Fruit fly (Drosophila melanogaster) whole organism, prepupa: ENCODE results near the gene CG14563.

Experiments
- CG10631 ChIP-seq: fragments of 200-800 bp; sonication (Bioruptor generic); optimal IDR thresholded peaks from 2 replicates; lab custom pipeline; 2016; ENCODE audit warnings: missing biosample characterization, missing genetic modification characterization
- CG10669 ChIP-seq: fragments of 200-800 bp; sonication (Bioruptor generic); optimal IDR thresholded peaks from 3 replicates; lab custom pipeline; 2018; ENCODE audit warnings: missing biosample characterization, mild to moderate bottlenecking, missing genetic modification characterization, moderate library complexity
- CG11294 ChIP-seq: fragments of 200-800 bp; sonication (Bioruptor generic); IDR thresholded peaks from 2 replicates; pipeline ENCODE4 v1.3.6; 2022; ENCODE audit warnings: missing biosample characterization, missing genetic modification characterization
- CG11762 ChIP-seq: fragments of 200-800 bp; sonication (Bioruptor generic); optimal IDR thresholded peaks from 3 replicates; lab custom pipeline; 2016; ENCODE audit warnings: missing biosample characterization, missing genetic modification characterization; ENCODE audit not compliant: insufficient read depth
- CG11902 ChIP-seq: fragments of 200-800 bp; sonication (Bioruptor generic); optimal IDR thresholded peaks from 3 replicates; lab custom pipeline; 2016; ENCODE audit warnings: missing biosample characterization, missing genetic modification characterization
- CG1621 ChIP-seq: fragments of 200-800 bp; sonication (Bioruptor generic); optimal IDR thresholded peaks from 3 replicates; lab custom pipeline; 2018; ENCODE audit warnings: missing biosample characterization, mild to moderate bottlenecking, missing genetic modification characterization
- CG16779 ChIP-seq: fragments of 200-800 bp; sonication (Bioruptor generic); optimal IDR thresholded peaks from 3 replicates; lab custom pipeline; 2017; ENCODE audit warnings: missing biosample characterization, mild to moderate bottlenecking, missing genetic modification characterization
- CG3032 ChIP-seq: fragments of 200-800 bp; optimal IDR thresholded peaks from 2 replicates; lab custom pipeline; 2019; ENCODE audit warnings: missing biosample characterization, mild to moderate bottlenecking, missing genetic modification characterization, moderate library complexity
- CG31627 ChIP-seq: fragments of 200-800 bp; sonication (Bioruptor generic); optimal IDR thresholded peaks from 3 replicates; lab custom pipeline; 2016; ENCODE audit warnings: missing biosample characterization, missing genetic modification characterization
- CG32006 ChIP-seq: fragments of 200-800 bp; sonication (Bioruptor generic); optimal IDR thresholded peaks from 3 replicates; lab custom pipeline; 2017; ENCODE audit warnings: missing biosample characterization, mild to moderate bottlenecking, missing genetic modification characterization
- CG34406 ChIP-seq: fragments of 200-800 bp; sonication (Bioruptor generic); optimal IDR thresholded peaks from 3 replicates; lab custom pipeline; 2016; ENCODE audit warnings: missing biosample characterization, missing genetic modification characterization
- CG4318 ChIP-seq: fragments of 200-800 bp; sonication (Bioruptor generic); optimal IDR thresholded peaks from 3 replicates; lab custom pipeline; 2017; ENCODE audit warnings: missing biosample characterization, mild to moderate bottlenecking, missing genetic modification characterization
- CG6163 ChIP-seq: fragments of 200-800 bp; sonication (Bioruptor generic); IDR thresholded peaks from 3 replicates; pipeline ENCODE4 v1.3.6; 2022; ENCODE audit warnings: missing biosample characterization, missing genetic modification characterization
- CG6808 ChIP-seq: fragments of 200-800 bp; sonication (Bioruptor generic); optimal IDR thresholded peaks from 3 replicates; lab custom pipeline; 2017; ENCODE audit warnings: missing biosample characterization, missing genetic modification characterization, mild to moderate bottlenecking, moderate library complexity, missing genetic modification reagents
- CG6854 ChIP-seq: fragments of 200-800 bp; sonication (Bioruptor generic); optimal IDR thresholded peaks from 2 replicates; lab custom pipeline; 2017; ENCODE audit warnings: missing biosample characterization, mild to moderate bottlenecking, missing genetic modification characterization
- CG7368 ChIP-seq: fragments of 200-800 bp; sonication (Bioruptor generic); optimal IDR thresholded peaks from 3 replicates; lab custom pipeline; 2016; ENCODE audit warnings: missing biosample characterization, missing genetic modification characterization
- CG8119 ChIP-seq: fragments of 200-800 bp; sonication (Bioruptor generic); IDR thresholded peaks from 3 replicates; pipeline ENCODE4 v1.3.6; 2022; ENCODE audit warnings: missing biosample characterization, missing genetic modification characterization
- CG8319 ChIP-seq: fragments of 200-800 bp; sonication (Bioruptor generic); optimal IDR thresholded peaks from 3 replicates; lab custom pipeline; 2016; ENCODE audit warnings: missing biosample characterization, missing genetic modification characterization
- CG8632 ChIP-seq: fragments of 200-800 bp; sonication (Bioruptor generic); optimal IDR thresholded peaks from 3 replicates; lab custom pipeline; 2016; ENCODE audit warnings: missing biosample characterization, missing genetic modification characterization
- CG9139 ChIP-seq: fragments of 200-800 bp; sonication (Bioruptor generic); optimal IDR thresholded peaks from 3 replicates; lab custom pipeline; 2017; ENCODE audit warnings: missing biosample characterization, mild to moderate bottlenecking, missing genetic modification characterization
- Eip75B ChIP-seq: fragments of 200-800 bp; sonication (Bioruptor generic); optimal IDR thresholded peaks from 3 replicates; lab custom pipeline; 2016; ENCODE audit warnings: missing biosample characterization, missing genetic modification characterization
- Eip78C ChIP-seq: fragments of 200-800 bp; sonication (Bioruptor generic); peaks from one replicate; lab custom pipeline; 2016; ENCODE audit warnings: missing biosample characterization, missing genetic modification characterization
- Eip93F ChIP-seq: fragments of 200-800 bp; sonication (Bioruptor generic); optimal IDR thresholded peaks from 2 replicates; lab custom pipeline; 2016; ENCODE audit warnings: missing biosample characterization, mild to moderate bottlenecking, missing genetic modification characterization
- Gug ChIP-seq: fragments of 200-800 bp; sonication (Bioruptor generic); IDR thresholded peaks from 2 replicates; pipeline ENCODE4 v1.3.6; 2022; ENCODE audit warnings: missing biosample characterization, missing genetic modification characterization
- Hr38 ChIP-seq: sonication (Bioruptor generic); optimal IDR thresholded peaks from 2 replicates; lab custom pipeline; 2016; ENCODE audit warnings: missing biosample characterization, missing genetic modification characterization
- Hr39 ChIP-seq: fragments of 200-800 bp; sonication (Bioruptor generic); optimal IDR thresholded peaks from 2 replicates; lab custom pipeline; 2016; ENCODE audit warnings: missing biosample characterization, missing genetic modification characterization
- Hr4 ChIP-seq: fragments of 200-800 bp; sonication (Bioruptor generic); optimal IDR thresholded peaks from 3 replicates; lab custom pipeline; 2016; ENCODE audit warnings: missing biosample characterization, missing genetic modification characterization
- Lpt ChIP-seq: fragments of 200-800 bp; sonication (Bioruptor generic); optimal IDR thresholded peaks from 3 replicates; lab custom pipeline; 2016; ENCODE audit warnings: missing biosample characterization, missing genetic modification characterization
- Sox102F ChIP-seq: fragments of 200-800 bp; sonication (Bioruptor generic); optimal IDR thresholded peaks from 2 replicates; lab custom pipeline; 2016; ENCODE audit warnings: missing biosample characterization, mild to moderate bottlenecking, missing genetic modification characterization
- Sox14 ChIP-seq: fragments of 200-800 bp; sonication (Bioruptor generic); optimal IDR thresholded peaks from 3 replicates; lab custom pipeline; 2016; ENCODE audit warnings: missing biosample characterization, missing genetic modification characterization
- cyc ChIP-seq: fragments of 200-800 bp; sonication (Bioruptor generic); optimal IDR thresholded peaks from 3 replicates; lab custom pipeline; 2016; ENCODE audit warnings: missing biosample characterization, missing genetic modification characterization
- dac ChIP-seq: fragments of 200-800 bp; sonication (Bioruptor generic); optimal IDR thresholded peaks from 2 replicates; lab custom pipeline; 2017; ENCODE audit warnings: missing biosample characterization, mild to moderate bottlenecking, missing genetic modification characterization
- dsx ChIP-seq: fragments of 200-800 bp; optimal IDR thresholded peaks from 3 replicates; lab custom pipeline; 2019; ENCODE audit warnings: missing biosample characterization, mild to moderate bottlenecking, missing genetic modification characterization, moderate library complexity; ENCODE audit not compliant: poor library complexity, severe bottlenecking
- eg ChIP-seq: fragments of 200-800 bp; sonication (Bioruptor generic); IDR thresholded peaks from 3 replicates; pipeline ENCODE4 v1.3.6; 2022; ENCODE audit warnings: missing biosample characterization, missing genetic modification characterization
- esn ChIP-seq: fragments of 200-800 bp; sonication (Bioruptor generic); optimal IDR thresholded peaks from 2 replicates; lab custom pipeline; 2016; ENCODE audit warnings: missing biosample characterization, mild to moderate bottlenecking, missing genetic modification characterization, moderate library complexity
- fd59A ChIP-seq: fragments of 200-800 bp; sonication (Bioruptor generic); optimal IDR thresholded peaks from 2 replicates; lab custom pipeline; 2017; ENCODE audit warnings: missing biosample characterization, mild to moderate bottlenecking, missing genetic modification characterization, missing genetic modification reagents
- fd85E ChIP-seq: fragments of 200-800 bp; sonication (Bioruptor generic); optimal IDR thresholded peaks from 3 replicates; lab custom pipeline; 2016; ENCODE audit warnings: missing biosample characterization, missing genetic modification characterization
- fkh ChIP-seq: fragments of 200-800 bp; sonication (Bioruptor generic); optimal IDR thresholded peaks from 3 replicates; lab custom pipeline; 2017; ENCODE audit warnings: missing biosample characterization, mild to moderate bottlenecking, missing genetic modification characterization, moderate library complexity
- salr ChIP-seq, 2 experiments: fragments of 200-800 bp; sonication (Bioruptor generic); optimal IDR thresholded peaks; 3 replicates each; lab custom pipeline; 2016 to 2018; ENCODE audit warnings: missing biosample characterization in 2 of 2, missing genetic modification characterization in 2 of 2, mild to moderate bottlenecking in 1 of 2
- spab ChIP-seq: fragments of 200-800 bp; sonication (Bioruptor generic); optimal IDR thresholded peaks from 2 replicates; lab custom pipeline; 2017; ENCODE audit warnings: missing biosample characterization, mild to moderate bottlenecking, missing genetic modification characterization, missing genetic modification reagents
- ss ChIP-seq, 2 experiments: fragments of 200-800 bp; sonication (Bioruptor generic); optimal IDR thresholded peaks; 2 replicates in 1 of 2; 3 replicates in 1 of 2; lab custom pipeline; 2017 to 2018; ENCODE audit warnings: mild to moderate bottlenecking in 2 of 2, missing biosample characterization in 2 of 2, missing genetic modification characterization in 2 of 2, moderate library complexity in 1 of 2
- svp ChIP-seq: fragments of 200-800 bp; sonication (Bioruptor generic); peaks from one replicate; lab custom pipeline; 2016; ENCODE audit warnings: missing biosample characterization, missing genetic modification characterization
- vri ChIP-seq: fragments of 200-800 bp; sonication (Bioruptor generic); optimal IDR thresholded peaks from 3 replicates; lab custom pipeline; 2016; ENCODE audit warnings: missing biosample characterization, mild to moderate bottlenecking, missing genetic modification characterization

Gene CG14563

DNA sequence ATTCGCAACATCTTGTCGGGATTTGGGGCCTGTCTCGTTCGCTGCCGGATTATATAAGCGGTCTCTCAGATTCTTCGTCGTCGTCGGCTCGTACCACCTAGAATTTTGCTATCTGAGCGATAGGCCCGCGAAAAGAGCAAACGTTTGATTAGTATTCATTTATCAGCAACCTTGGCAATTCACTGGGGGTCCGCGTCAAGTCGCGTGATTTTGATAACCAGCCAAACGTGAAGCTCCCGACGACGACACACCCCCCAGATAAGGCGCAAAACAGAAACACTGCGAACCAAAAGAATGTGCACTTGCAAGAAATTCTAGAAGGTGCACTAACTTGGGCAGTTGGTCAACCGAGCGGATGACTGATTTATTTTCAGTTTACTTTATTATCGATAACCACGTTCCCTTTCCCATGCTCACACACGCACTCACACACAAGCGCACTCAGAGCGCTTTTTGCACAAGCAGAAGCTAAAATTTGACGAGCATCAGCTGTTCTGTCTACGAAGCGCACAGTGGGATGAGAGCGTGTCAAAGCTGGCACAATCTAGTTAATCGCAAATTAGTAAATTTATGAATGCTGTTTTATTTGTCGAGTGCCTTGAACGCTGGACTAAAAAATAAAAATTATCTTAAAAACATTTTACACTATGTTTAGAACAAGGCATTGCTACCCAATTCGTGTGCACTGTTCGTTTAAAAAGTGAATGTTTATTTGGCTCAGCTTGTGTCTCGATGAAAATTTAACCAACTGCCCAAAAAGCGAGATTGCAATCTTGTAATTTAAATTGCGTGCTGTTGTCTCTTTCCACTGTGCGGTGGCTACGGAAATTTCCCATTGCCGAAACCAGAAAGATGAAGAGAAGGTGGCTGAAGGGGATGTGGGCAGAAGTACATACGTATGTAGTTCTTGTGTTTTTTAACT is 2.2 kb downstream of the CG14563 start (continued):
- TF ChIP-seq CG7368 (GFP tag; lab: Kevin White, UChicago) = peak; percentile 94
- peak; percentile 83 for TF ChIP-seq CG11294
- TF ChIP-seq CG34406 (GFP tag; lab: Kevin White, UChicago) = peak; percentile 95
- peak; percentile 95 for TF ChIP-seq CG10669 (GFP tag; lab: Kevin White, UChicago)
- TF ChIP-seq dsx = peak; percentile 91
- TF ChIP-seq CG4318 (GFP tag; lab: Kevin White, UChicago) = peak; percentile 95
- TF ChIP-seq fkh = peak; percentile 62
- TF ChIP-seq CG16779 (tag; lab: Kevin White, UChicago) = peak; percentile 96
- peak; percentile 15 for TF ChIP-seq Hr38 (GFP tag; lab: Kevin White, UChicago)
- TF ChIP-seq CG10631 (GFP tag; lab: Kevin White, UChicago) = peak; percentile 95
- TF ChIP-seq Gug (GFP tag; lab: Robert Waterston, UW) = peak; percentile 86
- peak; percentile 95 for TF ChIP-seq CG6808
- peak; percentile 99 for TF ChIP-seq svp
- peak; percentile 98 for TF ChIP-seq CG32006 (GFP tag; lab: Kevin White, UChicago)
- peak; percentile 92 for TF ChIP-seq CG11902 (GFP tag; lab: Kevin White, UChicago)
- peak; percentile 98 for TF ChIP-seq Hr4
- TF ChIP-seq CG8119 (GFP tag; lab: Robert Waterston, UW) = peak; percentile 96
- TF ChIP-seq CG3032 (tag; lab: Kevin White, UChicago) = peak; percentile 93
- TF ChIP-seq CG8319 (GFP tag; lab: Kevin White, UChicago) = peak; percentile 88
- peak; percentile 97 for TF ChIP-seq CG31627 (GFP tag; lab: Kevin White, UChicago)
- TF ChIP-seq CG6163 (GFP tag; lab: Robert Waterston, UW) = peak; percentile 94
- TF ChIP-seq Eip75B = peak; percentile 98
- TF ChIP-seq fd85E (GFP tag; lab: Kevin White, UChicago) = peak; percentile 90
- TF ChIP-seq CG6854 = peak; percentile 95
- TF ChIP-seq Sox102F (GFP tag; lab: Kevin White, UChicago) = peak; percentile 98
- peak; percentile 82 for TF ChIP-seq CG9139 (GFP tag; lab: Kevin White, UChicago)
- peak; percentile 91 to 94 for TF ChIP-seq ss (GFP tag; optimal IDR thresholded peaks at IDR 0.05; lab: Kevin White, UChicago)
- TF ChIP-seq spab (GFP tag; lab: Kevin White, UChicago) = peak; percentile 95
- peak; percentile 93 for TF ChIP-seq CG1621 (tag; lab: Kevin White, UChicago)
- TF ChIP-seq fd59A = peak; percentile 92
- peak; percentile 70 for TF ChIP-seq Eip93F
- peak; percentile 98 for TF ChIP-seq eg (GFP tag; lab: Robert Waterston, UW)
- peak; percentile 95 for TF ChIP-seq Lpt (GFP tag; lab: Kevin White, UChicago)
- peak; percentile 95 for TF ChIP-seq CG8632
- TF ChIP-seq Hr39 (GFP tag; lab: Kevin White, UChicago) = peak; percentile 95
- peak; percentile 98 for TF ChIP-seq Sox14
- peak; percentile 95 for TF ChIP-seq dac
- TF ChIP-seq, all 60 proteins: peak for 60

DNA sequence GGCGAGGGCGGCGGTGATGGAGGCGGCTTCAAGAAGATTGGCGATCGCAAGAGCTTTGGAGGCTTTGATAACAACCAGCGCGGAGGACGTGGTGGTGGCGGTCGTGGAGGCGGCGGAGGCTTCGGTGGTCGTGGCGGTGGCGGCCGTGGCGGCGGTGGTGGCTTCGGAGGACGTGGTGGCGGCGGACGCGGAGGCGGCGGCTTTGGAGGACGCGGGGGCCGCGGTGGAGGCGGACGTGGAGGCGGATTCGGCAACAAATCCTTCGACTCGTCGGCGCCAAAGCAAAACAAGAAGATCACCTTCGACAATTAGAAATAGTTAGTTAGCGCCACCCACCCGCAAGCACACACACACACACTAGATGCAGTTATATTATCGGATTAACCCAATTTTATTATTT is 6.6 kb downstream of the CG14563 start:
- no peak for TF ChIP-seq CG8632
- no peak for TF ChIP-seq CG11762 (GFP tag; lab: Kevin White, UChicago)
- TF ChIP-seq cyc (GFP tag; lab: Kevin White, UChicago) = no peak
- TF ChIP-seq salr (GFP tag; optimal IDR thresholded peaks at IDR 0.05; lab: Kevin White, UChicago) = no peak
- TF ChIP-seq Hr4 = no peak
- no peak for TF ChIP-seq CG11902 (GFP tag; lab: Kevin White, UChicago)
- TF ChIP-seq Hr38 (GFP tag; lab: Kevin White, UChicago) = no peak
- no peak for TF ChIP-seq Hr39 (GFP tag; lab: Kevin White, UChicago)
- TF ChIP-seq Eip78C (GFP tag; lab: Kevin White, UChicago) = no peak
- TF ChIP-seq fkh = no peak
- TF ChIP-seq vri (GFP tag; lab: Kevin White, UChicago) = no peak
- TF ChIP-seq CG9139 (GFP tag; lab: Kevin White, UChicago) = no peak
- no peak for TF ChIP-seq CG10631 (GFP tag; lab: Kevin White, UChicago)
- TF ChIP-seq esn (GFP tag; lab: Kevin White, UChicago) = no peak
